Fruit fly (Drosophila melanogaster): ENCODE results near the gene alpha-Man-IIa.

DNA sequence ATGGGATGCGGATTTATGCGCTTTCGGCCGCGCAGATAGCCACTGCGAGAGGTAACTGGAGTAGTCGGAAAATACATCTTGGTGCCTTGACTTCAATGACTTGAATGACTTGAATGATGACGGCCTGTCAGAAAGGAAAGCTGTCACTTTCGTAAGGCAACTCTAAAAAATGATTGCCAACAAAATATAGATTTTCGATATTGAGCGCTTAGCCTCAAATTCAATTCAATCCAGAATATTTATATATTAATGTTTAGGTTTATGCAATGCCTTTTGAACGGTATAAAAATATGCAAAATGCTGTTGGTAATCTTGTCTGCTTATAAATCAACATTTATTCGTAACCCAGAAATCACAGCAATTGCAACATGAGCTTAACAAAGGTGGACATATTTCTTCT is 4.3 kb upstream of the alpha-Man-IIa start, which contains the start of gene CG44261:
- TF ChIP-seq cic (GFP tag; optimal IDR thresholded peaks at IDR 0.05): no peak
- TF ChIP-seq kay (GFP tag; ENCODE audit: borderline replicate concordance): no peak
- no peak for TF ChIP-seq Clk (GFP tag; optimal IDR thresholded peaks at IDR 0.05)
- TF ChIP-seq Mnt (GFP tag; optimal IDR thresholded peaks at IDR 0.05): no peak
- no peak for TF ChIP-seq CG11617 (GFP tag; optimal IDR thresholded peaks at IDR 0.05)
- no peak for TF ChIP-seq bab1 (GFP tag; optimal IDR thresholded peaks at IDR 0.05)
